Worm (Caenorhabditis elegans): Measurements from ENCODE around the gene srw-59.
A peak's percentile ranks its signal among the peaks of the same experiment; 100 is the strongest.
"Not testable (repeated sequence)": the region's sequence is repeated elsewhere in the genome, so short reads cannot be mapped to it uniquely, and the experiment has no call there.

The srw-59 gene

ce11 chrV:15950903-15951302 is at the start of gene srw-59:
srw-59 (minus strand) TSS chrV:15951003.
- no peak for TF ChIP-seq ztf-1 (GFP tag; conservative IDR thresholded peaks at IDR 0.05)
- no peak for TF ChIP-seq mdl-1 (tag; optimal IDR thresholded peaks at IDR 0.05)
- TF ChIP-seq nhr-10 (tag; optimal IDR thresholded peaks at IDR 0.05), result no peak
- no peak for TF ChIP-seq zag-1 (tag; optimal IDR thresholded peaks at IDR 0.05)
- no peak for TF ChIP-seq R02D3.7 (tag; optimal IDR thresholded peaks at IDR 0.05)
- no peak for TF ChIP-seq ceh-82 (tag; optimal IDR thresholded peaks at IDR 0.05)
- TF ChIP-seq elt-3 (tag; optimal IDR thresholded peaks at IDR 0.05), result no peak
- TF ChIP-seq F13H6.1 (tag; optimal IDR thresholded peaks at IDR 0.05), result no peak
- no peak for TF ChIP-seq mab-5 (tag; optimal IDR thresholded peaks at IDR 0.05)
- no peak for TF ChIP-seq crh-2 (tag; optimal IDR thresholded peaks at IDR 0.05)
- TF ChIP-seq nhr-25 (tag; optimal IDR thresholded peaks at IDR 0.05), result no peak
- TF ChIP-seq ztf-11 (tag; optimal IDR thresholded peaks at IDR 0.05), result no peak
- TF ChIP-seq peb-1 (tag; optimal IDR thresholded peaks at IDR 0.05), result no peak
- no peak for TF ChIP-seq nhr-6 (tag; optimal IDR thresholded peaks at IDR 0.05)
- no peak for TF ChIP-seq ZK546.5 (tag; optimal IDR thresholded peaks at IDR 0.05)
- TF ChIP-seq nhr-11 (tag; optimal IDR thresholded peaks at IDR 0.05), result no peak
- TF ChIP-seq Y55F3AM.14 (GFP tag; optimal IDR thresholded peaks at IDR 0.05), result no peak
- TF ChIP-seq lin-11 (tag; optimal IDR thresholded peaks at IDR 0.05), result no peak

- TF ChIP-seq sma-9 (GFP tag; optimal IDR thresholded peaks at IDR 0.05) (peak; percentile 91), sma-9 (tag; optimal IDR thresholded peaks at IDR 0.05) (no peak), nhr-10 (tag; optimal IDR thresholded peaks at IDR 0.05) (no peak), nhr-21 (tag; optimal IDR thresholded peaks at IDR 0.05) (peak; percentile 45), lsy-2 (tag; optimal IDR thresholded peaks at IDR 0.05) (no peak), F13H6.1 (tag; optimal IDR thresholded peaks at IDR 0.05) (peak; percentile 53), sem-4 (tag; optimal IDR thresholded peaks at IDR 0.05) (no peak), mdl-1 (tag; optimal IDR thresholded peaks at IDR 0.05) (no peak), ztf-4 (tag; optimal IDR thresholded peaks at IDR 0.05) (peak; percentile 8), unc-62 (GFP tag; optimal IDR thresholded peaks at IDR 0.05) (no peak), fos-1 (tag; optimal IDR thresholded peaks at IDR 0.05) (peak; percentile 99), nhr-25 (tag; optimal IDR thresholded peaks at IDR 0.05) (no peak), crh-2 (tag; optimal IDR thresholded peaks at IDR 0.05) (peak; percentile 83), peb-1 (tag; optimal IDR thresholded peaks at IDR 0.05) (no peak), nhr-129 (tag; optimal IDR thresholded peaks at IDR 0.05) (peak; percentile 54), blmp-1 (tag; optimal IDR thresholded peaks at IDR 0.05; ENCODE audit: insufficient read depth) (peak; percentile 97), gmeb-1 (tag; optimal IDR thresholded peaks at IDR 0.05) (peak; percentile 8), mbf-1 (tag; optimal IDR thresholded peaks at IDR 0.05) (no peak), dmd-4 (tag; optimal IDR thresholded peaks at IDR 0.05) (no peak), unc-55 (GFP tag; optimal IDR thresholded peaks at IDR 0.05) (no peak), lin-39 (tag; optimal IDR thresholded peaks at IDR 0.05) (no peak), C34F6.9 (tag; optimal IDR thresholded peaks at IDR 0.05) (peak; percentile 45), egl-27 (tag; optimal IDR thresholded peaks at IDR 0.05) (peak; percentile 57), unc-39 (tag; optimal IDR thresholded peaks at IDR 0.05) (no peak), aly-2 (tag; optimal IDR thresholded peaks at IDR 0.05) (no peak), Y55F3AM.14 (GFP tag; optimal IDR thresholded peaks at IDR 0.05) (no peak), zag-1 (tag; optimal IDR thresholded peaks at IDR 0.05) (no peak), sma-3 (GFP tag; optimal IDR thresholded peaks at IDR 0.05) (peak; percentile 69)
Observed at ce11 chrV:16000433-16000832, 49.6 kb upstream of the srw-59 start, which contains the start of gene nhr-50. nhr-50 (minus strand) TSS chrV:16000631.

DNA sequence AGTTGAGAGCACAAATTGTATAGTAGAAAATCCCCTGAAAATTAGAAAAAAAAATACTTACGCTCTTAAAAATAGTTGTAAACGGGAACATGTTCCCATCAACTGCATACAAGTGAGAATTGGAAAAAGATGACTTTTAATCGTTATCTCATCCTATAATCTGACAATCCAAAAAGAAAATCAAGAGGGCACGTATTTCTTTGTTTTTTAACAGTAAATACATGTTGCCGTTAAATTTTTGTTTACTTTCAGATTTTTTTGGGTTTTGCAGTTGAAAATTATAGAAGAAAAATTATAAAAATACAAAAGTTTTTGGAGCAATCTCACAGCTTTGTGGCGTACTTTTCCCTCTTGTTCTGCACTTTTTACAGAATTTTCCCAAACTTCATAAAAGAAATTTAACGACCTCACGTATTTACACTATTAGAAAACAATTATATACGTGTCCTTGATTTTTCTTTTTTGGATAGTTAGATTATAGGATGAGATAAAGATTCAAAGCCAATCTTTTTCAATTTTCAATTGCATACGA is 45.9 kb upstream of the srw-59 start, which contains the start of the genes C06C6.9 and C06C6.8:
Gene C06C6.9, minus strand, starts transcription at position 101 of the 532 bp plus-strand sequence.
Gene C06C6.8, plus strand, starts transcription at position 482 of the 532 bp plus-strand sequence.
- TF ChIP-seq nhr-25 (tag; optimal IDR thresholded peaks at IDR 0.05) (no peak), ama-1 (optimal IDR thresholded peaks at IDR 0.05) (no peak), lin-11 (tag; optimal IDR thresholded peaks at IDR 0.05) (no peak)

- not testable (repeated sequence) for TF ChIP-seq egl-27 (tag; optimal IDR thresholded peaks at IDR 0.05); Y55F3AM.14 (GFP tag; optimal IDR thresholded peaks at IDR 0.05); peb-1 (tag; optimal IDR thresholded peaks at IDR 0.05)
Observed at ce11 chrV:15991850-15992249, 41.0 kb upstream of the srw-59 start, which contains the start of gene C06C6.7. C06C6.7 (plus strand) TSS chrV:15992150.
